Fruit fly (Drosophila melanogaster): ENCODE results near the gene CG14720.

The CG14720 gene

DNA sequence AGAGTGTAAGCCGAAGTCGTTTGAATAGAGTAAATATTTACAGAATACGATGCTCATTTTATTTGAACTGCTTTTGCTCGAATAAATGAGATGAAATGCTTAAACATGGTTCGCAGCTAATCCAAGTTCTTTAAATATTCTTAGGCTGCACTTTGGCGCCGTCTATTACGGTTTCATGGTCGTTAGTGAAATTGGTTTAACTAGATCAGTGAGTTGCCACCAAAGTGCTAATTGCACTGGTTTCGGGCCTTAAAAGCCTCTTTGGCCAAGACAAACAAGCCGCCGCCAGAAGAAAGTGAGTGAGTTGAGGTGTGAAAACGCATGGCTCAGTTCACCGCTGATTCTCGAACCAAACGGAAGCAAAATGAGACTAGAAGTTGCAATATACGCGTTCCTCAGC lies at the start of gene CG14720:
TSS of gene CG14720 (plus strand) at position 301 of the 400 bp plus-strand sequence.
- TF ChIP-seq CG8478 (optimal IDR thresholded peaks at IDR 0.05) (no peak), CTCF (optimal IDR thresholded peaks at IDR 0.05) (no peak)

DNA sequence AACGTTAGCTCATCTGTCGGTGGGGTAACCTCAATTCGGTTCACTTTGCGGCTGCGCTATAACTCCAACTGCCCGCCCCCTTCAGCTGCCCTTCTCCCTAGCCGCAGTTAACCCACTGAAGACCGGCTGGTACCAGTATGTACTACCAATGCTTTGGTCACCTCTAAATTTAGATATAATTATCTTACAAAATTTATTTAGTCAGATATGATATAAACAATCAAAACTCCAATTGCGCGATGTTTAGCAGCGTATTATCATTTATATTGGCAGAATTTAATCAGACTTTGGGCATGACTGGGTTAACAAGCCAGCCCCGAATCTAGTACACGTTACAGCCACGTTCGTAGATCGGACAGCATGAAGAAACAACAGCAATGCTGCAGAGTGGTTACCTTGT lies 49.8 kb upstream of the CG14720 start:
- TF ChIP-seq CG8478 (optimal IDR thresholded peaks at IDR 0.05) (no peak), CTCF (optimal IDR thresholded peaks at IDR 0.05) (no peak)

DNA sequence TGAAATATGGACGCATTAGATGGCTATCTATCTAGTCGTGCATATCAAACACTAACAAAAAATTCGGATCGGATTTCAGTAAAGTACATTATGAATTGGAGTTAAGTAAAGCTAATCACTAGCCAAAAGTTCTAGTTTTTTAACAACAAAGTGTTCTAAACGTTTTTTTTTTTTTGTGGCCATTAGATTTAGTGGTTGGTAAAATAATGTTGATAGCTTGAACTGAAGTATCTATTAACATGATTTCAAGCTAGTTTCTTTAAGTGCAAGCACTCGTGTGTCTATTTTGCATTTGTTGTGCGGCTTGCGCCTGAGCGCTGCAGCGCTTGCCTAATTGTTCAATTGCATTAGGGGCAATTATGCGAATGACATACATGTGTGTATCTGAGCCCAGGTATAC lies 48.9 kb upstream of the CG14720 start:
- TF ChIP-seq CTCF (optimal IDR thresholded peaks at IDR 0.05), result no peak
- no peak for TF ChIP-seq CG8478 (optimal IDR thresholded peaks at IDR 0.05)

DNA sequence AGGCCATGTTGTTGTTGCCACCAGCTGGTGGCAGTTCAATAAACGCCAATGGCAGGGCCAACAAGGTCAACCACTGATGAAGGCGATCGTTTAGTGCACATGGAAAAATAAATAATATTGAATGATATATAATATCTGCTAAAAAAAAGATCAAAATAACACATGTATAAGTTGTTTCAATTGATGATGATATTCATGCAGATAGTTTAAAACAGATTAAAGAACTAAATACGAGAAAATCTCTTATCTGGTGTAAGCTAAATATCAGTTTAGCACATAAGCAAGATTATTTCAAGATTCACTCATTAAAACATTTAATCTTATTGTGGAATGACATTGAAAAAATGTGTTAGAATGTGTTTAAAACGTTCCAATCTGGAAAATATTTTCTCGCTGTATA lies 48.0 kb upstream of the CG14720 start:
- TF ChIP-seq CG8478 (optimal IDR thresholded peaks at IDR 0.05) (no peak), CTCF (optimal IDR thresholded peaks at IDR 0.05) (no peak)

DNA sequence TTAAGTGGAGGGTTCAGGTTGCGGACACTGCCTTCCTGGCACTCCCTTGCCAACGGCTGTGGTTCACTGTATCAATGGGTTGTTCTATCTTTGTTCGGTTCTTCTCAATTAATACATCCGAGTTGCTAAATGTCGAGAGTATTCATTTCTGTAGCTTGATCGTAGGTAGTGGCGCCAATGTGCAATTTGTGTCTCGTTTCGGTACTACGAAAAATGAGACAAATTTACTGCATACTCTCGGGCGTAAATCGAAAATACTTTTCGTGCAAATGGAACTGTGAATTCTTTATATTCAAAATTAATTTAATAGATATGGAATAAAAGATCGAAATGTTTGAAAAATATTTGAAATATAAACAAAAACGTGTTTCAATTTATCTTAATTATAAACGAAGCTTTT lies 46.0 kb upstream of the CG14720 start:
- TF ChIP-seq CG8478 (optimal IDR thresholded peaks at IDR 0.05) (no peak), CTCF (optimal IDR thresholded peaks at IDR 0.05) (peak; percentile 92)

DNA sequence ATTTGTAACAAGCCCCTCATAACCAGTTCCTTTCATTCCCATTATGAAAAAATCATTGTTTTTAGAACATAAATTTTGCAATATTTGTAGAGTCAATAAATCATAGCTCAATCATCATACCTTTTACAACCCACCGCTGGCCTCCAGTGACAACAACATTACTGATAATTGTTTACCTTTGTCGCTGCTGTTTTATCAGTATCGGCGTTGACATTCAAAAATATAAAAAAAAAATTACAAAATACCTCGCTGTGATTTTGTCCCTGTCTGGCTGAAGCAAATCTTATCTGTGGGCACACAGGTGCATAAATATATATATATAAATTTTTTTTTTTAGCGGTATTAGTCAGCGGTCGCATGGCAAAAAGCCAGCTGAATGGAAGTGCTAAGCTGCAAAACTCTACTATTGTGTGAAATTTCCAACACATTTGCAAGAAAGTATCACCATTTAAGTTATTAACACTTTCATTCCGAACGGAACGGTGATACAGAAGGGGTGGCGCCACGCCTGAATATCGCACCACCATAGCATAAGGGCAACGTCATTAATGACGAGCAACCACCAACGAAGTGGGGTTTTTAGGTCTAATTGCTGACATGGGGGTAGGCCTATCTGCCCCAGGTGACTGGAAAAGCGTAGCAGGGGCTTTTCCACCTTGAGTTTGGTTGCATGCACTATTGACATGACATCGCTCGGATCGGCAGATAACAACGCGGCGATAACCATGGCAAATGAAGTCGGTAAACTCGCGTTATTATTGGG lies 45.4 kb upstream of the CG14720 start:
- TF ChIP-seq CG8478 (optimal IDR thresholded peaks at IDR 0.05) (no peak), CTCF (optimal IDR thresholded peaks at IDR 0.05) (no peak)

DNA sequence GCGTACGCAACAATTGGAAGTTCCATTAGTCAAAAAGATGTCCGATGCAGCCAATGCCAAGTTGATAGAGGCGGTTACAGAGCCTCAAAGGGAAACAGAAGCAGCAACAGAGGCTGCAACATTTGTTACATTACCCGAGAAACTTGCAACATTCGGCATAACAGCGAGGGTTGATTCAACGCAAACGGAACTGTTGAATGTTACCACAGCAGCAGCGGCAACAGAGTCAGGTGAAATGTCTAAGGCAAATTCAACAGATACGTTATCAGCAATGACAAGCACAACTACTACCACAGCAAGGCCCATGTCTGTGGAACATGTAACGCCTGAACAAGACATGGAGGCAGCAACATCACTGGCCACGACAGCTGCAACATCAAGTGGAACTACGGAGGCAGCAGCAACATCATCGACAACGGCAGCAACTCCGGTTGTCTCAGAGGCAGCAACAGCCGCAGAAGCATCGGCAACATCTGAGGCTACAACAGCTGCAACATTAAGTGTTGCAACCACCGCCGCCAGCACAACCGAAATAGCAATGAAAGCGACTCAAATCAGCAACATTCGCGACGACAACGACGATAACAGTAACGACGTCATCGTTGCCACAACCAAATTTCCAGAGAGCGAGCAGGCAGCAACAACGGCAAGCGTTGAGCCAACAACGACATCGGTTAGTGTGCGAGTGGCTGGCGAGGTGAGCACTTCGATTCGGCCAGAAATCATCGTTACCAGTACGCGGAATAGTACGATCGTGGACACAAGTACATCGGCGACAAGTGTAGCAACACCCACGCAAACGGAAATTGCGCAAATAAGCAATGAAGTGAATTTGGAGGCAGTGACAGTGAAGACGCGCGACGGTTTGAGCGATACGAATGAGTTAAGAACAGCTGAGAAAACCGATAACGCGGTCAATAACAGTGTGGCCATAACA lies 42.2 kb upstream of the CG14720 start:
- no peak for TF ChIP-seq CTCF (optimal IDR thresholded peaks at IDR 0.05)

DNA sequence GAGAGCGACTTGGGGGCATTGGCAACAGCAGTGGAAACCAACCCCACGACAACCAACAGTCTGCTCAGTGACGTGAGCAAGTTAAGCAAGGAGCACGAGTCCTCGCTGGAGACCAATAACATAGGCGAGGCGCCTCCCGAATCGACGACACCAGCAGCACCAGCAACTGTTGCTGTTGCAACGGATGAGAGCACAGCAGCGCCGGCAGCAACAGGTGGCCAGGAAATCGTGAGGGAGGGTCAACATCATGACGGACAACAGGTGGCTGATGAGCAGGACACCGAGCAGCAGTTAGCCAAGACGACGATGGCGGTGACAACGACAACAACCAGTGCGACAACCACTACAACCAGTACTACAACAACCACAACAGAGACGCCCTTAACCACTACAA lies 41.5 kb upstream of the CG14720 start:
- TF ChIP-seq CG8478 (optimal IDR thresholded peaks at IDR 0.05) (no peak), CTCF (optimal IDR thresholded peaks at IDR 0.05) (no peak)

DNA sequence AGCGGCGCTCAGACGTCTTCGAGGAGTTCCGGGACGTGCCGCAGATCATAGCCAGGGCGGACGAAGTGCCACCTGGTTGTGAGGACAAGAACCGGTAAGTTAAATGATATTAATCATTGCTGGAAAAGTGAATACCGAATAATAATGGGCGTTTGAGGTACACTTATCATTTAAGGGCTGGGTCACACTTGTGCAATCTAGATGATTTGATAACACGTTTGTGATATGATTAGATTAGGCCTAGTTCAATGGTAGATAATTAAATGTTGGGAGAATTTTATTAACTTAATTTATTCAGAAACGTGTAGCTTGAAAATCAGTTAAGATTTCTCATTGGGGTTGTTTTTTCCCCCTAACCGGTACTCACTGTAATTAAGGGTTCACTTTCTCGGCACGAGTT lies 40.6 kb upstream of the CG14720 start:
- no peak for TF ChIP-seq CG8478 (optimal IDR thresholded peaks at IDR 0.05)
- no peak for TF ChIP-seq CTCF (optimal IDR thresholded peaks at IDR 0.05)

DNA sequence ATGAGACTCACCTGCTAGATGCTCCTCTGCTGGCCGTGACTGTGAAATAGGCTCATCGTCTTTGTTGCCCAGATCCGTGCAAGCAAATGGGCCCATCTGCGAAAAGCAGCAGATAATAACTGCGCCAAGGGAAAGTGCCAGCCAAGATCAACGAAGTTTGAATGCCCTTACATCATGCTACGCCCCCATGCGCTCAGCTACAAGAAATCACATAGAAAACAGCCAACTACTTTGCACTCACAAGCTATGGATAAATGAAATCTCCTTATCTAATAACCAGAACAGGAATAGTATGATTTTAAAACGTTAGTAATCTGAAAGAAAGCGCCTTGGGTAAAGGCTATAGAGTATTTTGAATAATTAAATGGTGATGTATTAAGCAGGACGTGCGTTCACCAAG lies 39.7 kb upstream of the CG14720 start:
- TF ChIP-seq CTCF (optimal IDR thresholded peaks at IDR 0.05), result no peak
- TF ChIP-seq CG8478 (optimal IDR thresholded peaks at IDR 0.05), result no peak

DNA sequence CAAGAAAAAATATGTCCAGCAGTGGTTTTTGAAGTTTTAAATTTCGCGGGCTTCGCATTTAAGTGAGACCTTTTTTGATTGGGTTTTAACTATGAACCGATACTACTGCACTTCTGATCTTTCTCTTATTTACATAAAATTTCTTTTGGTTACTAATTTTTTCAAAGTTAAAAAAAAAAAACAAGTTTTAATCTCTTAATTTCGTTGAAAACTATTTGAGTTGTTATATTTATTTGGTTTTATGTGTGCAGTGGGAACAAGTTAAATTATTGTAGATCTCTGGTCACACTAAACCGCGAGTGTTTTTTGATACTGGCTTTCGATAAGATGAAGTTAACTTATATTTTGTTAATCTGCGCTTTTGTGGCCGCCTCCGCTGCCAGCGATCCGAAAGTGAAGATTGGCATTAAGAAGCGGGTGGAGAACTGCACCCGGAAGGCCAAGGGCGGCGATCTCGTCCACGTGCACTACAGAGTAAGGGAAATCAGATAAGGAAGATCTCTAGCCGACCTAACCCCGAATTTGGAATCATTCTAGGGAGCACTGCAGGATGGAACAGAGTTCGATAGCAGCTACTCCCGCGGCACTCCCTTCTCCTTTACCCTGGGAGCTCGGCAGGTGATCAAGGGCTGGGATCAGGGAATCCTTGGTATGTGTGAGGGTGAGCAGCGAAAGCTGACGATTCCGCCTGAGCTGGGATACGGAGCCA lies 37.4 kb upstream of the CG14720 start, which contains the start of gene CG14715:
TSS of gene CG14715 (plus strand) at position 267 of the 709 bp plus-strand sequence.
- no peak for TF ChIP-seq CG8478 (optimal IDR thresholded peaks at IDR 0.05)
- no peak for TF ChIP-seq CTCF (optimal IDR thresholded peaks at IDR 0.05)

DNA sequence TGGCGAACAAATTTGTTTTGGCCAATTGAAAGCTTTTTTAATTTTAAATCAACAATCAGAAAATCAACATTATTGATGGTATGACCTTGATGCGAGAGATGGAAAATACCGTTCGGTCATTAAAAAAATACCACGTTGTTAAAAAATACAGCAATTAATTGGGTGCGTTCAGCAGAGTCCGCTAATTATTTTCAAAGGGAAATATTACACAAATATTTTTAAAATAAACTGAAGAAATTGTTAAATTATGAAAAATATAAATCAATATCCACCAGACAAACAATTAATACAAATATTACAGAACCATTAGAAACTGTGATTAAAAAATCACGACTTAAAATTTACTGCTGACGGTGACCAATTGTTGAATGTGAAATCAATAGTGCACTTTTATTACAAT lies 33.5 kb upstream of the CG14720 start, which contains the start of gene CG18476:
TSS of gene CG18476 (minus strand) at position 101 of the 400 bp plus-strand sequence.
- TF ChIP-seq CG8478 (optimal IDR thresholded peaks at IDR 0.05), result no peak
- TF ChIP-seq CTCF (optimal IDR thresholded peaks at IDR 0.05), result no peak

DNA sequence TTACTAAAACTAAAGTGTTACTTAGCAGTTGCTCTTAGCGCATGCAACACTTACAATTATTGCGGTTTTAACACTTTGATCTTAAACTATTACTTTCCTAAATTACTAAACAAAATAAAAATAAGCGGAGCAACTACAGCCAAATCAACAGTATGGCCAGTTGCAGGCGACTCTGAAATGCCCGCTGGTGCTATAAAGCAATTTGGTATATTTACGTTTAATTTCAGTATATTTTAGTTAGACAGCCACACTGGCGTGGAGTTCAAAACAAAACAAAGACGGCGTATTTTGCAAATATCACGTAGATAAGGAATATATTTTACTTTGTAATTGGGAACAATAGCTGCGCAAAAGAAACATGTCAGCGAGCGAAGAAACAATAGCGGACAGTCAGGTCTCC lies 32.0 kb upstream of the CG14720 start, which contains the start of the genes Taf12 and Ho:
TSS of gene Taf12 (minus strand) at position 178 of the 400 bp plus-strand sequence.
TSS of gene Ho (plus strand) at position 231 of the 400 bp plus-strand sequence.
- TF ChIP-seq CG8478 (optimal IDR thresholded peaks at IDR 0.05), result no peak
- peak in 1 of 2 experiments; percentile 12 for TF ChIP-seq CTCF (optimal IDR thresholded peaks at IDR 0.05)

DNA sequence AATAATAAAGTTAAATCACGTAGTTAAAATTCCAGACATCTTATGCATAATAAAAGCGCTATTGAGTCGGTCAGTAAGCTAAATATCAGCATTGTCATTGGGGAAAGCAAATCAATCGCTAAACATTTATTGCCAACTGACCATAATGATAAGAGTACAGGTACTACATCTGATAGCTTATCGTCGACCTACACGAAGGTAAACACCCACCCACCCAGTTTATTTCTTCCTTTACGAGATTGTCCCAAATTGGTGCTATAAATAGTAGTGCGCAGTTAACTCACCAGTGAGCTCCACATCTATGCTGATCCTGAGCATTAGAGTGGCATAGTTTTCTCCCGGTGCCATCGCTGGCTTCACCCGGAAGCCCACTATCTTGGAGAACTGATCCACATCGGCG lies 27.8 kb upstream of the CG14720 start:
- TF ChIP-seq CG8478 (optimal IDR thresholded peaks at IDR 0.05) (no peak), CTCF (optimal IDR thresholded peaks at IDR 0.05) (no peak)

DNA sequence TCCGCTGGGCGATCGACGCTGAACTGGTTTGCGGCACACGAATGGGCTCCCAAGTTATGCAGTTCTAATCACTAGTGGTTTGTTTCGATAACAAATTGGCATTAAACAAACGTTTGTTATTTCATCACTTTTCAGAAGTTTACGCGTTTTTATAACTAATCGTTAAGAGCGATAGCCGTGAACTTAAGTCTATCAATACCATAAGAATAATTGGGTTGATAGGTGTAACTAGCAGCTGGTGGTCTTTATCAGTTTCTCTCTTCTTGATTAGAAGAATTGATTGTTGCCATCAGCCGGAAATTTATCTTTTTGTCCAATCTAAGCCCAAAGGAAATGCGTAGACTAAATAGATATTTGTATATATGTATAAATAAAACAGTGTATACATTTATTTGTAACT lies 27.2 kb upstream of the CG14720 start, which contains the start of gene CG6830:
TSS of gene CG6830 (minus strand) at position 27 of the 400 bp plus-strand sequence.
- TF ChIP-seq CG8478 (optimal IDR thresholded peaks at IDR 0.05) (no peak), CTCF (optimal IDR thresholded peaks at IDR 0.05) (no peak)
